Fruit fly (Drosophila melanogaster): ENCODE measurements around the gene Arglu1.

The Arglu1 gene

DNA sequence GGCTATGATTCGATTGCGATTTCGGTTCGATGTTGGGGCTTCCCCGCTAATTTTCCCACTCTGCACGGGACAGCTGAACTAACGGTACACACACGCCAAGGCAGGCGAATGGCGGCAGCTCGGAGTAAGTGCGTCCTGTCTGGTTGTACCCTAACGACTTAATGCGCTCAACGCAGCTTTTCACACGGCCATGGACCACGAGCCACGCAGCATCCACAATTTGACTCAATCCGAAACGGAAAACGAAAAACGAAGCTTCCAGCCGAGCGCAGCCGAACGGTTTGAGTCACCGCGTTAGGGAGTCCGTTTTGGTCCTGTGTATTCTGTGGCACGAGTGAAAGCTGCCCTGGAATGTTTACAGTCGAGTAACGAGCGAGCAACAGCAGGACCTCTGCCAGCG is 51.8 kb downstream of the Arglu1 start, which contains the start of gene nAChRalpha6:
Gene nAChRalpha6 (minus strand): TSS at position 165 of the 400 bp plus-strand sequence.
- TF ChIP-seq Eip75B (GFP tag; optimal IDR thresholded peaks at IDR 0.05) (no peak), esn (GFP tag; optimal IDR thresholded peaks at IDR 0.05) (no peak), CG4318 (GFP tag; optimal IDR thresholded peaks at IDR 0.05) (no peak), ss (GFP tag; optimal IDR thresholded peaks at IDR 0.05) (no peak), Hr39 (GFP tag; optimal IDR thresholded peaks at IDR 0.05) (no peak), CG8119 (GFP tag; IDR thresholded peaks at IDR 0.05) (no peak)
